Worm (Caenorhabditis elegans) whole organism, late embryonic: ENCODE data around the gene cpna-5.

ENCODE experiments used
- F13H6.1 ChIP-seq: sonication (generic microtip); optimal IDR thresholded peaks from 2 replicates; lab custom pipeline; 2016; ENCODE audit warnings: missing genetic modification characterization, missing compliant biosample characterization
- K02D7.2 ChIP-seq: sonication (generic microtip); optimal IDR thresholded peaks from 2 replicates; lab custom pipeline; 2017; ENCODE audit warnings: mild to moderate bottlenecking, missing genetic modification characterization, missing compliant biosample characterization
- K09A11.1 ChIP-seq: sonication (generic microtip); optimal IDR thresholded peaks from 2 replicates; lab custom pipeline; 2017; ENCODE audit warnings: antibody characterized with exemption, mild to moderate bottlenecking, missing genetic modification characterization, missing compliant biosample characterization; ENCODE audit not compliant: insufficient read depth
- T23F11.4 ChIP-seq: fragments of 200-800 bp; sonication (Bioruptor generic); optimal IDR thresholded peaks from 2 replicates; lab custom pipeline; 2018; ENCODE audit warnings: mild to moderate bottlenecking, missing genetic modification characterization, missing compliant biosample characterization
- Y22D7AL.16 ChIP-seq: sonication (generic microtip); optimal IDR thresholded peaks from 2 replicates; lab custom pipeline; 2016; ENCODE audit warnings: missing genetic modification characterization, missing compliant biosample characterization
- ama-1 ChIP-seq: fragments of 150-350 bp; optimal IDR thresholded peaks from 2 replicates; lab custom pipeline; 2014
- ceh-2 ChIP-seq: sonication (generic microtip); optimal IDR thresholded peaks from 2 replicates; lab custom pipeline; 2016; ENCODE audit warnings: missing genotype, missing genetic modification characterization, missing compliant biosample characterization
- ceh-22 ChIP-seq: sonication (generic microtip); optimal IDR thresholded peaks from 2 replicates; lab custom pipeline; 2017; ENCODE audit warnings: missing biosample characterization, missing genetic modification characterization
- ceh-31 ChIP-seq: sonication (generic microtip); optimal IDR thresholded peaks from 2 replicates; lab custom pipeline; 2016; ENCODE audit warnings: missing genetic modification characterization, missing compliant biosample characterization
- ceh-34 ChIP-seq: sonication (generic microtip); optimal IDR thresholded peaks from 2 replicates; lab custom pipeline; 2016; ENCODE audit warnings: mild to moderate bottlenecking, missing genetic modification characterization, missing compliant biosample characterization
- ceh-6 ChIP-seq: fragments of 200-800 bp; sonication (Bioruptor generic); optimal IDR thresholded peaks from 2 replicates; lab custom pipeline; 2018; ENCODE audit warnings: mild to moderate bottlenecking, missing genetic modification characterization, missing compliant biosample characterization
- ceh-9 ChIP-seq: sonication (generic microtip); optimal IDR thresholded peaks from 2 replicates; lab custom pipeline; 2016; ENCODE audit warnings: mild to moderate bottlenecking, missing genetic modification characterization, inconsistent platforms, missing compliant biosample characterization
- che-1 ChIP-seq: sonication (generic microtip); optimal IDR thresholded peaks from 2 replicates; lab custom pipeline; 2016; ENCODE audit warnings: mild to moderate bottlenecking, missing genetic modification characterization, missing compliant biosample characterization
- elt-2 ChIP-seq: sonication (generic microtip); optimal IDR thresholded peaks from 2 replicates; lab custom pipeline; 2016; ENCODE audit warnings: missing genetic modification reagents, missing genetic modification characterization, missing compliant biosample characterization
- elt-4 ChIP-seq: sonication (generic microtip); optimal IDR thresholded peaks from 2 replicates; lab custom pipeline; 2016; ENCODE audit warnings: missing genetic modification characterization, missing compliant biosample characterization
- hlh-13 ChIP-seq: fragments of 200-800 bp; sonication (Bioruptor generic); optimal IDR thresholded peaks from 2 replicates; lab custom pipeline; 2018; ENCODE audit warnings: mild to moderate bottlenecking, missing genetic modification characterization, missing compliant biosample characterization
- hlh-15 ChIP-seq: sonication (generic microtip); optimal IDR thresholded peaks from 2 replicates; lab custom pipeline; 2016; ENCODE audit warnings: missing genetic modification characterization, missing compliant biosample characterization
- hlh-30 ChIP-seq: sonication (generic microtip); optimal IDR thresholded peaks from 2 replicates; lab custom pipeline; 2017; ENCODE audit warnings: antibody characterized with exemption, missing genetic modification characterization, missing compliant biosample characterization; ENCODE audit not compliant: insufficient read depth
- hlh-6 ChIP-seq: sonication (generic microtip); optimal IDR thresholded peaks from 2 replicates; lab custom pipeline; 2016; ENCODE audit warnings: missing genotype, missing genetic modification characterization, missing compliant biosample characterization
- lim-6 ChIP-seq: sonication (generic microtip); optimal IDR thresholded peaks from 2 replicates; lab custom pipeline; 2016; ENCODE audit warnings: missing genetic modification characterization, missing compliant biosample characterization
- lin-11 ChIP-seq: fragments of 200-800 bp; sonication (Bioruptor generic); optimal IDR thresholded peaks from 2 replicates; lab custom pipeline; 2018; ENCODE audit warnings: mild to moderate bottlenecking, missing genetic modification characterization, missing compliant biosample characterization
- mec-3 ChIP-seq: sonication (generic microtip); optimal IDR thresholded peaks from 2 replicates; lab custom pipeline; 2016; ENCODE audit warnings: borderline replicate concordance, missing genetic modification characterization, missing compliant biosample characterization
- odd-2 ChIP-seq: sonication (generic microtip); optimal IDR thresholded peaks from 2 replicates; lab custom pipeline; 2017; ENCODE audit warnings: antibody characterized with exemption, mild to moderate bottlenecking, missing genetic modification characterization, missing compliant biosample characterization
- pqm-1 ChIP-seq: sonication (generic microtip); optimal IDR thresholded peaks from 2 replicates; lab custom pipeline; 2016; ENCODE audit warnings: missing genetic modification characterization, missing compliant biosample characterization
- pros-1 ChIP-seq: fragments of 150-350 bp; optimal IDR thresholded peaks from 2 replicates; lab custom pipeline; 2014; ENCODE audit warnings: missing biosample characterization, missing genetic modification reagents, missing genetic modification characterization
- rnt-1 ChIP-seq: sonication (generic microtip); optimal IDR thresholded peaks from 2 replicates; lab custom pipeline; 2016; ENCODE audit warnings: missing genetic modification characterization, missing compliant biosample characterization
- sdc-2 ChIP-seq: sonication (generic microtip); optimal IDR thresholded peaks from 2 replicates; lab custom pipeline; 2016; ENCODE audit warnings: missing genotype, missing genetic modification characterization, missing compliant biosample characterization
- syd-9 ChIP-seq: sonication (generic microtip); optimal IDR thresholded peaks from 2 replicates; lab custom pipeline; 2016; ENCODE audit warnings: mild to moderate bottlenecking, missing genetic modification characterization, moderate library complexity, missing compliant biosample characterization
- tbx-2 ChIP-seq: sonication (generic microtip); optimal IDR thresholded peaks from 2 replicates; lab custom pipeline; 2016; ENCODE audit warnings: missing genetic modification characterization, missing compliant biosample characterization
- tbx-7 ChIP-seq: sonication (generic microtip); optimal IDR thresholded peaks from 2 replicates; lab custom pipeline; 2016; ENCODE audit warnings: missing genotype, missing genetic modification characterization, missing compliant biosample characterization
- ttx-3 ChIP-seq: sonication (generic microtip); optimal IDR thresholded peaks from 2 replicates; lab custom pipeline; 2016; ENCODE audit warnings: missing genetic modification reagents, missing genetic modification characterization, missing compliant biosample characterization
- unc-3 ChIP-seq, 2 experiments: fragments of 200-800 bp in 1 of 2; sonication (Bioruptor generic) in 1 of 2; sonication (generic microtip) in 1 of 2; conservative IDR thresholded peaks in 1 of 2; optimal IDR thresholded peaks in 1 of 2; 2 replicates each; pipeline versions ENCODE4 v1.3.6 to Lab custom; 2016 to 2022; ENCODE audit warnings: missing compliant biosample characterization in 2 of 2, missing genetic modification characterization in 2 of 2, missing genetic modification reagents in 1 of 2
- zip-5 ChIP-seq: sonication (generic microtip); optimal IDR thresholded peaks from 2 replicates; lab custom pipeline; 2016; ENCODE audit warnings: missing genetic modification characterization, missing compliant biosample characterization

Gene cpna-5

ce11 chrII:7695636-7696035, 22.8 kb downstream of the cpna-5 start:
- TF ChIP-seq elt-2 (tag; lab: Kevin White, UChicago) (peak; percentile 70), K09A11.1 (no peak)
- TF ChIP-seq, all 69 proteins: peak for 1

ce11 chrII:7694745-7695144, 23.6 kb downstream of the cpna-5 start:
- peak; percentile 1 for TF ChIP-seq elt-2 (tag; lab: Kevin White, UChicago)
- no peak for TF ChIP-seq zip-5 (tag; lab: Kevin White, UChicago)

- TF ChIP-seq elt-2 (tag; lab: Kevin White, UChicago) = peak; percentile 64
- TF ChIP-seq T23F11.4 (GFP tag; lab: Kevin White, UChicago) = no peak
These were observed 24.5 kb downstream of the cpna-5 start, which contains the start of gene nhx-2 for ce11 chrII:7693929-7694328. nhx-2 (minus strand) TSS chrII:7693957.

ce11 chrII:7690384-7690783, 28.0 kb downstream of the cpna-5 start, which contains the start of gene pid-1:
pid-1 (minus strand) TSS chrII:7690556.
- no peak for TF ChIP-seq pros-1 (tag; lab: Kevin White, UChicago)
- no peak for TF ChIP-seq ceh-34
- TF ChIP-seq hlh-30 (tag; lab: Kevin White, UChicago) = no peak
- TF ChIP-seq pqm-1 (tag; lab: Kevin White, UChicago) = no peak
- TF ChIP-seq Y22D7AL.16 = no peak
- no peak for TF ChIP-seq K02D7.2
- TF ChIP-seq hlh-13 (GFP tag; lab: Kevin White, UChicago) = no peak
- TF ChIP-seq ceh-31 (tag; lab: Kevin White, UChicago) = no peak
- no peak for TF ChIP-seq hlh-6 (tag; lab: Kevin White, UChicago)
- TF ChIP-seq ceh-2 (tag; lab: Kevin White, UChicago) = no peak
- TF ChIP-seq hlh-15 (tag; lab: Kevin White, UChicago) = no peak
- TF ChIP-seq ceh-9 (tag; lab: Kevin White, UChicago) = no peak
- TF ChIP-seq lin-11 = no peak
- no peak for TF ChIP-seq F13H6.1
- TF ChIP-seq lim-6 (tag; lab: Kevin White, UChicago) = no peak
- no peak for TF ChIP-seq ttx-3 (tag; lab: Kevin White, UChicago)
- TF ChIP-seq ceh-6 (GFP tag; lab: Kevin White, UChicago) = no peak
- TF ChIP-seq syd-9 (tag; lab: Kevin White, UChicago) = no peak

ce11 chrII:7684589-7684988, 33.8 kb downstream of the cpna-5 start, which contains the start of gene F18A1.1:
F18A1.1 (plus strand) TSS chrII:7684889.
- TF ChIP-seq elt-4 (tag; lab: Kevin White, UChicago) (no peak), tbx-7 (tag; lab: Kevin White, UChicago) (no peak), ama-1 (lab: Kevin White, UChicago) (no peak), ceh-22 (no peak), ceh-9 (tag; lab: Kevin White, UChicago) (no peak), unc-3 (GFP tag; conservative IDR thresholded peaks at IDR 0.05; lab: Robert Waterston, UW) (no peak), unc-3 (tag; optimal IDR thresholded peaks at IDR 0.05; lab: Kevin White, UChicago) (no peak), tbx-2 (tag; lab: Kevin White, UChicago) (no peak), mec-3 (tag; lab: Kevin White, UChicago) (no peak), sdc-2 (tag; lab: Kevin White, UChicago) (no peak), che-1 (no peak), rnt-1 (tag; lab: Kevin White, UChicago) (no peak), ceh-34 (no peak), K02D7.2 (no peak), odd-2 (tag; lab: Kevin White, UChicago) (no peak)
